Fruit fly (Drosophila melanogaster): ENCODE measurements around the gene CG1265.

- TF ChIP-seq psq (optimal IDR thresholded peaks at IDR 0.05) (no peak), usp (GFP tag; optimal IDR thresholded peaks at IDR 0.05) (no peak), pan (optimal IDR thresholded peaks at IDR 0.05) (no peak)
Observed at dm6 chr3L:4288591-4289056, 34.0 kb downstream of the CG1265 start, which contains the start of gene Hexo1.

All from whole organism.